Fruit fly (Drosophila melanogaster) whole organism, embryonic: ENCODE results near the gene CG13457.

ENCODE experiments used
- CG11695 ChIP-seq: fragments of 200-800 bp; sonication (Bioruptor generic); IDR thresholded peaks from 3 replicates; pipeline ENCODE4 v1.3.6; 2022; ENCODE audit warnings: missing biosample characterization, missing genetic modification characterization
- CG15696 ChIP-seq: fragments of 200-800 bp; sonication (Bioruptor generic); optimal IDR thresholded peaks from 2 replicates; lab custom pipeline; 2019; ENCODE audit warnings: missing biosample characterization, mild to moderate bottlenecking, missing genetic modification characterization, moderate library complexity
- CG6689 ChIP-seq: fragments of 200-800 bp; sonication (Bioruptor generic); IDR thresholded peaks from 2 replicates; pipeline ENCODE4 v1.3.6; 2022; ENCODE audit warnings: missing biosample characterization, missing genetic modification characterization
- Dip2 ChIP-seq: fragments of 200-800 bp; sonication (Bioruptor generic); IDR thresholded peaks from 2 replicates; pipeline ENCODE4 v1.3.6; 2022; ENCODE audit warnings: missing biosample characterization, missing genetic modification characterization
- Hr78 ChIP-seq, 2 experiments: fragments of 200-800 bp in 1 of 2; fragments of >200 bp in 1 of 2; sonication (Bioruptor generic) in 1 of 2; optimal IDR thresholded peaks; 2 replicates each; lab custom pipeline; 2017 to 2019; ENCODE audit warnings: missing biosample characterization in 2 of 2, missing genetic modification characterization in 2 of 2, mild to moderate bottlenecking in 1 of 2, moderate library complexity in 1 of 2

dm6 chr3L:15180816-15181215, 49.6 kb upstream of the CG13457 start:
- TF ChIP-seq CG15696 (tag; lab: Kevin White, UChicago) (no peak), CG11695 (GFP tag; lab: Robert Waterston, UW) (no peak), CG6689 (GFP tag; lab: Robert Waterston, UW) (no peak), Dip2 (no peak), Hr78 (GFP tag; optimal IDR thresholded peaks at IDR 0.05; lab: Kevin White, UChicago) (no peak)
